Fruit fly (Drosophila melanogaster) ovary, adult (tissue): ENCODE measurements around the gene ddbt.

ENCODE experiments used
- CG17801 ChIP-seq: fragments of 200-800 bp; optimal IDR thresholded peaks from 2 replicates; lab custom pipeline; 2019; ENCODE audit warnings: missing biosample characterization, mild to moderate bottlenecking, missing genetic modification characterization, moderate library complexity; ENCODE audit not compliant: partially characterized antibody

Gene ddbt

dm6 chr3L:316784-317183 is at the start of gene ddbt:
ddbt (plus strand) TSS chr3L:317084.
- TF ChIP-seq CG17801 (GFP tag; lab: Kevin White, UChicago): no peak

- TF ChIP-seq CG17801 (GFP tag; lab: Kevin White, UChicago): no peak
Measured at dm6 chr3L:267618-268017, 49.3 kb upstream of the ddbt start.

- TF ChIP-seq CG17801 (GFP tag; lab: Kevin White, UChicago): no peak
Measured at dm6 chr3L:270760-271500, 46.0 kb upstream of the ddbt start, which contains the start of gene miple2. miple2 (plus strand) TSS chr3L:271200.

- peak; percentile 44 for TF ChIP-seq CG17801 (GFP tag; lab: Kevin White, UChicago)
Measured at dm6 chr3L:271501-272249, 45.2 kb upstream of the ddbt start.

- no peak for TF ChIP-seq CG17801 (GFP tag; lab: Kevin White, UChicago)
Measured at dm6 chr3L:273291-273690, 43.6 kb upstream of the ddbt start, which contains the start of gene CG32845. CG32845 (minus strand) TSS chr3L:273391.

dm6 chr3L:274855-275254 is 42.0 kb upstream of the ddbt start, which contains the start of gene ttm2:
ttm2 (plus strand) TSS chr3L:275155.
- TF ChIP-seq CG17801 (GFP tag; lab: Kevin White, UChicago): no peak

dm6 chr3L:276736-277487 is 40.0 kb upstream of the ddbt start, which contains the start of gene RhoGEF3:
RhoGEF3 (plus strand) TSS chr3L:277437.
- no peak for TF ChIP-seq CG17801 (GFP tag; lab: Kevin White, UChicago)

- TF ChIP-seq CG17801 (GFP tag; lab: Kevin White, UChicago): no peak
Measured at dm6 chr3L:282276-282675, 34.6 kb upstream of the ddbt start.

- no peak for TF ChIP-seq CG17801 (GFP tag; lab: Kevin White, UChicago)
Measured at dm6 chr3L:284253-284652, 32.6 kb upstream of the ddbt start.

- TF ChIP-seq CG17801 (GFP tag; lab: Kevin White, UChicago): no peak
Measured at dm6 chr3L:291583-292145, 25.2 kb upstream of the ddbt start.

dm6 chr3L:292146-292776 is 24.6 kb upstream of the ddbt start:
- peak; percentile 69 for TF ChIP-seq CG17801 (GFP tag; lab: Kevin White, UChicago)

dm6 chr3L:294841-295408 is 22.0 kb upstream of the ddbt start:
- no peak for TF ChIP-seq CG17801 (GFP tag; lab: Kevin White, UChicago)

- no peak for TF ChIP-seq CG17801 (GFP tag; lab: Kevin White, UChicago)
Measured at dm6 chr3L:297240-297639, 19.6 kb upstream of the ddbt start.

- no peak for TF ChIP-seq CG17801 (GFP tag; lab: Kevin White, UChicago)
Measured at dm6 chr3L:298459-298858, 18.4 kb upstream of the ddbt start.
